Worm (Caenorhabditis elegans) whole organism, young adult: ENCODE measurements around the gene mrpl-28.

Experiments used
- B0019.2 ChIP-seq: fragments of 200-800 bp; sonication (Bioruptor generic); conservative IDR thresholded peaks from 2 replicates; pipeline ENCODE4 v1.3.6; 2022; ENCODE audit warnings: missing genetic modification reagents, missing genetic modification characterization, missing compliant biosample characterization
- B0336.3 ChIP-seq: fragments of 200-800 bp; sonication (Bioruptor generic); IDR thresholded peaks from 2 replicates; pipeline ENCODE4 v1.3.6; 2022; ENCODE audit warnings: missing genetic modification characterization, missing compliant biosample characterization
- D2030.7 ChIP-seq: fragments of 200-800 bp; sonication (Bioruptor generic); IDR thresholded peaks from 2 replicates; pipeline ENCODE4 v1.3.6; 2022; ENCODE audit warnings: missing genetic modification reagents, missing genetic modification characterization, missing compliant biosample characterization
- F33H1.4 ChIP-seq: fragments of 200-800 bp; sonication (Bioruptor generic); IDR thresholded peaks from 2 replicates; pipeline ENCODE4 v1.3.6; 2022; ENCODE audit warnings: missing genetic modification reagents, missing genetic modification characterization, missing compliant biosample characterization
- F39B2.1 ChIP-seq: fragments of 200-800 bp; sonication (Bioruptor generic); IDR thresholded peaks from 2 replicates; pipeline ENCODE4 v1.3.6; 2022; ENCODE audit warnings: missing genetic modification reagents, missing genetic modification characterization, missing compliant biosample characterization
- F52B5.7 ChIP-seq: sonication (generic microtip); optimal IDR thresholded peaks from 2 replicates; lab custom pipeline; 2016; ENCODE audit warnings: mild to moderate bottlenecking, missing genetic modification characterization, missing compliant biosample characterization
- F55B11.4 ChIP-seq: sonication (generic microtip); optimal IDR thresholded peaks from 2 replicates; lab custom pipeline; 2016; ENCODE audit warnings: missing compliant biosample characterization, missing genetic modification characterization, borderline replicate concordance; ENCODE audit not compliant: insufficient read depth
- K12H6.12 ChIP-seq: fragments of 200-800 bp; sonication (Bioruptor generic); optimal IDR thresholded peaks from 2 replicates; lab custom pipeline; 2018; ENCODE audit warnings: mild to moderate bottlenecking, missing genetic modification characterization, missing compliant biosample characterization
- T26A5.8 ChIP-seq: sonication (generic microtip); optimal IDR thresholded peaks from 2 replicates; lab custom pipeline; 2016; ENCODE audit warnings: missing genetic modification characterization, missing compliant biosample characterization
- Y95B8A.8 ChIP-seq: fragments of 200-800 bp; sonication (Bioruptor generic); IDR thresholded peaks from 2 replicates; pipeline ENCODE4 v1.3.6; 2022; ENCODE audit warnings: missing genetic modification reagents, missing genetic modification characterization, missing compliant biosample characterization
- ZK185.1 ChIP-seq: sonication (generic microtip); optimal IDR thresholded peaks from 2 replicates; lab custom pipeline; 2016; ENCODE audit warnings: mild to moderate bottlenecking, missing genetic modification characterization, missing compliant biosample characterization; ENCODE audit not compliant: poor library complexity, severe bottlenecking
- akir-1 ChIP-seq: fragments of 200-800 bp; sonication (Bioruptor generic); optimal IDR thresholded peaks from 2 replicates; lab custom pipeline; 2018; ENCODE audit warnings: mild to moderate bottlenecking, missing genetic modification characterization, moderate library complexity, missing compliant biosample characterization
- athp-1 ChIP-seq: sonication (generic microtip); optimal IDR thresholded peaks from 2 replicates; lab custom pipeline; 2017; ENCODE audit warnings: mild to moderate bottlenecking, missing genetic modification characterization, missing compliant biosample characterization
- attf-5 ChIP-seq: fragments of 200-800 bp; sonication (Bioruptor generic); optimal IDR thresholded peaks from 2 replicates; lab custom pipeline; 2018; ENCODE audit warnings: mild to moderate bottlenecking, missing genetic modification characterization, missing compliant biosample characterization
- ccch-3 ChIP-seq: fragments of 200-800 bp; sonication (Bioruptor generic); optimal IDR thresholded peaks from 2 replicates; lab custom pipeline; 2018; ENCODE audit warnings: mild to moderate bottlenecking, missing genetic modification characterization, missing compliant biosample characterization
- ceh-100 ChIP-seq: fragments of 200-800 bp; sonication (Bioruptor generic); IDR thresholded peaks from 2 replicates; pipeline ENCODE4 v1.3.6; 2022; ENCODE audit warnings: missing genetic modification reagents, missing genetic modification characterization, missing compliant biosample characterization
- ceh-40 ChIP-seq: fragments of 200-800 bp; sonication (Bioruptor generic); IDR thresholded peaks from 2 replicates; pipeline ENCODE4 v1.3.6; 2022; ENCODE audit warnings: missing genetic modification characterization, missing compliant biosample characterization
- ceh-58 ChIP-seq: fragments of 200-800 bp; sonication (Bioruptor generic); IDR thresholded peaks from 2 replicates; pipeline ENCODE4 v1.3.6; 2022; ENCODE audit warnings: missing genetic modification characterization, missing compliant biosample characterization
- ceh-79 ChIP-seq: sonication (generic microtip); optimal IDR thresholded peaks from 2 replicates; lab custom pipeline; 2017; ENCODE audit warnings: mild to moderate bottlenecking, missing genetic modification characterization, missing compliant biosample characterization
- egl-44 ChIP-seq: fragments of 200-800 bp; sonication (Bioruptor generic); IDR thresholded peaks from 2 replicates; pipeline ENCODE4 v1.3.6; 2022; ENCODE audit warnings: missing genetic modification reagents, missing genetic modification characterization, missing compliant biosample characterization
- hmg-1.2 ChIP-seq: fragments of 200-800 bp; sonication (Bioruptor generic); IDR thresholded peaks from 2 replicates; pipeline ENCODE4 v1.3.6; 2022; ENCODE audit warnings: missing genetic modification reagents, missing genetic modification characterization, missing compliant biosample characterization
- let-526 ChIP-seq: fragments of 200-800 bp; sonication (Bioruptor generic); IDR thresholded peaks from 2 replicates; pipeline ENCODE4 v1.3.6; 2022; ENCODE audit warnings: missing genetic modification reagents, missing genetic modification characterization, missing compliant biosample characterization
- madf-8 ChIP-seq: fragments of 200-800 bp; sonication (Bioruptor generic); conservative IDR thresholded peaks from 2 replicates; pipeline ENCODE4 v1.3.6; 2022; ENCODE audit warnings: missing genetic modification reagents, missing genetic modification characterization, missing compliant biosample characterization
- mel-28 ChIP-seq: sonication (generic microtip); optimal IDR thresholded peaks from 2 replicates; lab custom pipeline; 2016; ENCODE audit warnings: borderline replicate concordance, mild to moderate bottlenecking, missing genetic modification characterization, missing compliant biosample characterization
- mxl-1 ChIP-seq: sonication (generic microtip); optimal IDR thresholded peaks from 2 replicates; lab custom pipeline; 2016; ENCODE audit warnings: missing genetic modification characterization, missing compliant biosample characterization
- nfya-1 ChIP-seq: sonication (generic microtip); optimal IDR thresholded peaks from 2 replicates; lab custom pipeline; 2017; ENCODE audit warnings: antibody characterized with exemption, missing compliant biosample characterization, missing genetic modification characterization, borderline replicate concordance; ENCODE audit not compliant: insufficient read depth
- nhr-179 ChIP-seq: sonication (generic microtip); optimal IDR thresholded peaks from 2 replicates; lab custom pipeline; 2016; ENCODE audit warnings: mild to moderate bottlenecking, missing genetic modification characterization, missing compliant biosample characterization
- nhr-27 ChIP-seq: fragments of 200-800 bp; sonication (Bioruptor generic); optimal IDR thresholded peaks from 2 replicates; lab custom pipeline; 2018; ENCODE audit warnings: mild to moderate bottlenecking, missing genetic modification characterization, moderate library complexity, missing compliant biosample characterization
- rcor-1 ChIP-seq: fragments of 200-800 bp; sonication (Bioruptor generic); IDR thresholded peaks from 2 replicates; pipeline ENCODE4 v1.3.6; 2022; ENCODE audit warnings: missing genetic modification reagents, missing genetic modification characterization, missing compliant biosample characterization
- somi-1 ChIP-seq: fragments of 200-800 bp; sonication (Bioruptor generic); optimal IDR thresholded peaks from 2 replicates; lab custom pipeline; 2018; ENCODE audit warnings: mild to moderate bottlenecking, missing genetic modification characterization, missing compliant biosample characterization
- zim-3 ChIP-seq: sonication (generic microtip); optimal IDR thresholded peaks from 2 replicates; lab custom pipeline; 2017; ENCODE audit warnings: mild to moderate bottlenecking, missing genetic modification characterization, moderate library complexity, missing compliant biosample characterization
- ztf-26 ChIP-seq: sonication (generic microtip); optimal IDR thresholded peaks from 2 replicates; lab custom pipeline; 2017; ENCODE audit warnings: missing genetic modification characterization, missing compliant biosample characterization

mrpl-28 gene

ce11 chrII:146933-147332, 8.9 kb downstream of the mrpl-28 start, which contains the start of gene T25D3.4:
T25D3.4 (plus strand) TSS chrII:147233.
- TF ChIP-seq K12H6.12 (no peak), ceh-79 (tag; lab: Kevin White, UChicago) (no peak), F55B11.4 (tag; lab: Kevin White, UChicago) (no peak), F39B2.1 (GFP tag; lab: Robert Waterston, UW) (no peak), zim-3 (tag; lab: Kevin White, UChicago) (no peak), nhr-27 (tag; lab: Kevin White, UChicago) (no peak), ceh-100 (GFP tag; lab: Robert Waterston, UW) (peak; percentile 67), D2030.7 (GFP tag; lab: Robert Waterston, UW) (no peak)

ce11 chrII:135166-135565, 20.6 kb downstream of the mrpl-28 start, which contains the start of gene K10B4.1:
K10B4.1 (plus strand) TSS chrII:135466.
- TF ChIP-seq F52B5.7 (tag; lab: Kevin White, UChicago) (no peak), nfya-1 (tag; lab: Kevin White, UChicago) (no peak), akir-1 (no peak), somi-1 (GFP tag; lab: Kevin White, UChicago) (no peak), mel-28 (tag; lab: Kevin White, UChicago) (no peak), ztf-26 (tag; lab: Kevin White, UChicago) (no peak), ZK185.1 (tag; lab: Kevin White, UChicago) (no peak), T26A5.8 (no peak), ceh-100 (GFP tag; lab: Robert Waterston, UW) (no peak), ceh-40 (GFP tag; lab: Robert Waterston, UW) (no peak), mxl-1 (tag; lab: Kevin White, UChicago) (no peak), let-526 (GFP tag; lab: Robert Waterston, UW) (no peak), B0336.3 (GFP tag; lab: Robert Waterston, UW) (no peak), athp-1 (tag; lab: Kevin White, UChicago) (no peak)

- no peak for TF ChIP-seq hmg-1.2
- TF ChIP-seq B0019.2 (GFP tag; lab: Robert Waterston, UW) = no peak
- TF ChIP-seq rcor-1 (GFP tag; lab: Robert Waterston, UW) = no peak
- TF ChIP-seq madf-8 (GFP tag; lab: Robert Waterston, UW) = no peak
- no peak for TF ChIP-seq ceh-58 (GFP tag; lab: Robert Waterston, UW)
- no peak for TF ChIP-seq egl-44 (GFP tag; lab: Robert Waterston, UW)
- TF ChIP-seq attf-5 = no peak
- TF ChIP-seq F33H1.4 (GFP tag; lab: Robert Waterston, UW) = no peak
- TF ChIP-seq ccch-3 (GFP tag; lab: Kevin White, UChicago) = no peak
- no peak for TF ChIP-seq nhr-179 (tag; lab: Kevin White, UChicago)
Measured at ce11 chrII:133548-134275, 22.1 kb downstream of the mrpl-28 start, which contains the start of gene cwn-1. cwn-1 (minus strand) TSS chrII:133598.

ce11 chrII:129770-130169, 26.0 kb downstream of the mrpl-28 start:
- no peak for TF ChIP-seq Y95B8A.8 (GFP tag; lab: Robert Waterston, UW)
